Worm (Caenorhabditis elegans) whole organism, late embryonic: ENCODE measurements around the gene ZK666.2.

Experiments
- C08G9.2 ChIP-seq: sonication (generic microtip); optimal IDR thresholded peaks from 2 replicates; lab custom pipeline; 2016; ENCODE audit warnings: mild to moderate bottlenecking, missing genetic modification characterization, moderate library complexity, missing compliant biosample characterization
- C38D4.7 ChIP-seq: fragments of 200-800 bp; sonication (Bioruptor generic); optimal IDR thresholded peaks from 2 replicates; lab custom pipeline; 2018; ENCODE audit warnings: mild to moderate bottlenecking, missing genetic modification characterization, moderate library complexity, missing compliant biosample characterization
- K02D7.2 ChIP-seq: sonication (generic microtip); optimal IDR thresholded peaks from 2 replicates; lab custom pipeline; 2017; ENCODE audit warnings: mild to moderate bottlenecking, missing genetic modification characterization, missing compliant biosample characterization
- ceh-14 ChIP-seq: sonication (generic microtip); optimal IDR thresholded peaks from 2 replicates; lab custom pipeline; 2016; ENCODE audit warnings: missing genotype, missing genetic modification characterization, missing compliant biosample characterization
- ceh-18 ChIP-seq: sonication (generic microtip); optimal IDR thresholded peaks from 2 replicates; lab custom pipeline; 2016; ENCODE audit warnings: missing genetic modification characterization, missing compliant biosample characterization
- ceh-19 ChIP-seq: fragments of 200-800 bp; sonication (Bioruptor generic); optimal IDR thresholded peaks from 2 replicates; lab custom pipeline; 2018; ENCODE audit warnings: mild to moderate bottlenecking, missing genetic modification characterization, missing compliant biosample characterization
- ceh-22 ChIP-seq: sonication (generic microtip); optimal IDR thresholded peaks from 2 replicates; lab custom pipeline; 2017; ENCODE audit warnings: missing biosample characterization, missing genetic modification characterization
- ceh-24 ChIP-seq: sonication (generic microtip); optimal IDR thresholded peaks from 2 replicates; lab custom pipeline; 2016; ENCODE audit warnings: mild to moderate bottlenecking, missing genetic modification characterization, missing compliant biosample characterization
- ceh-31 ChIP-seq: sonication (generic microtip); optimal IDR thresholded peaks from 2 replicates; lab custom pipeline; 2016; ENCODE audit warnings: missing genetic modification characterization, missing compliant biosample characterization
- ceh-45 ChIP-seq: fragments of 200-800 bp; sonication (Bioruptor generic); IDR thresholded peaks from 2 replicates; pipeline ENCODE4 v1.3.6; 2022; ENCODE audit warnings: missing genetic modification reagents, missing genetic modification characterization, missing compliant biosample characterization
- ceh-6 ChIP-seq: fragments of 200-800 bp; sonication (Bioruptor generic); optimal IDR thresholded peaks from 2 replicates; lab custom pipeline; 2018; ENCODE audit warnings: mild to moderate bottlenecking, missing genetic modification characterization, missing compliant biosample characterization
- dmd-4 ChIP-seq: sonication (generic microtip); optimal IDR thresholded peaks from 2 replicates; lab custom pipeline; 2016; ENCODE audit warnings: borderline replicate concordance, missing genetic modification characterization, missing compliant biosample characterization
- eyg-1 ChIP-seq: sonication (generic microtip); optimal IDR thresholded peaks from 2 replicates; lab custom pipeline; 2016; ENCODE audit warnings: missing genotype, missing genetic modification characterization, missing compliant biosample characterization
- fax-1 ChIP-seq: sonication (generic microtip); optimal IDR thresholded peaks from 2 replicates; lab custom pipeline; 2016; ENCODE audit warnings: missing genotype, missing genetic modification characterization, missing compliant biosample characterization
- fkh-6 ChIP-seq: sonication (generic microtip); optimal IDR thresholded peaks from 2 replicates; lab custom pipeline; 2016; ENCODE audit warnings: missing genetic modification characterization, missing compliant biosample characterization
- gmeb-2 ChIP-seq: sonication (generic microtip); optimal IDR thresholded peaks from 2 replicates; lab custom pipeline; 2016; ENCODE audit warnings: missing genetic modification characterization, inconsistent platforms, missing compliant biosample characterization
- hlh-15 ChIP-seq: sonication (generic microtip); optimal IDR thresholded peaks from 2 replicates; lab custom pipeline; 2016; ENCODE audit warnings: missing genetic modification characterization, missing compliant biosample characterization
- hlh-30 ChIP-seq: sonication (generic microtip); optimal IDR thresholded peaks from 2 replicates; lab custom pipeline; 2017; ENCODE audit warnings: antibody characterized with exemption, missing genetic modification characterization, missing compliant biosample characterization; ENCODE audit not compliant: insufficient read depth
- hlh-6 ChIP-seq: sonication (generic microtip); optimal IDR thresholded peaks from 2 replicates; lab custom pipeline; 2016; ENCODE audit warnings: missing genotype, missing genetic modification characterization, missing compliant biosample characterization
- lim-6 ChIP-seq: sonication (generic microtip); optimal IDR thresholded peaks from 2 replicates; lab custom pipeline; 2016; ENCODE audit warnings: missing genetic modification characterization, missing compliant biosample characterization
- madf-2 ChIP-seq: sonication (generic microtip); optimal IDR thresholded peaks from 2 replicates; lab custom pipeline; 2017; ENCODE audit warnings: missing genetic modification characterization, missing compliant biosample characterization
- mec-3 ChIP-seq: sonication (generic microtip); optimal IDR thresholded peaks from 2 replicates; lab custom pipeline; 2016; ENCODE audit warnings: borderline replicate concordance, missing genetic modification characterization, missing compliant biosample characterization
- nfya-1 ChIP-seq: sonication (generic microtip); optimal IDR thresholded peaks from 2 replicates; lab custom pipeline; 2017; ENCODE audit warnings: missing genetic modification characterization, mild to moderate bottlenecking, missing compliant biosample characterization, antibody characterized with exemption, moderate library complexity
- nhr-11 ChIP-seq: fragments of 150-350 bp; optimal IDR thresholded peaks from 2 replicates; lab custom pipeline; 2014; ENCODE audit warnings: missing biosample characterization, missing genetic modification characterization
- nhr-232 ChIP-seq: sonication (generic microtip); optimal IDR thresholded peaks from 2 replicates; lab custom pipeline; 2016; ENCODE audit warnings: missing genetic modification characterization, missing compliant biosample characterization
- odd-2 ChIP-seq: sonication (generic microtip); optimal IDR thresholded peaks from 2 replicates; lab custom pipeline; 2017; ENCODE audit warnings: antibody characterized with exemption, mild to moderate bottlenecking, missing genetic modification characterization, missing compliant biosample characterization
- pha-4 ChIP-seq: fragments of 150-350 bp; optimal IDR thresholded peaks from 2 replicates; lab custom pipeline; 2018; ENCODE audit warnings: missing biosample characterization, missing genetic modification reagents, missing genetic modification characterization
- ref-2 ChIP-seq: sonication (generic microtip); optimal IDR thresholded peaks from 2 replicates; lab custom pipeline; 2016; ENCODE audit warnings: missing genetic modification characterization, missing compliant biosample characterization
- rnt-1 ChIP-seq: sonication (generic microtip); optimal IDR thresholded peaks from 2 replicates; lab custom pipeline; 2016; ENCODE audit warnings: missing genetic modification characterization, missing compliant biosample characterization
- syd-9 ChIP-seq: sonication (generic microtip); optimal IDR thresholded peaks from 2 replicates; lab custom pipeline; 2016; ENCODE audit warnings: mild to moderate bottlenecking, missing genetic modification characterization, moderate library complexity, missing compliant biosample characterization
- unc-42 ChIP-seq: sonication (generic microtip); optimal IDR thresholded peaks from 2 replicates; lab custom pipeline; 2016; ENCODE audit warnings: missing genotype, missing genetic modification characterization, missing compliant biosample characterization
- unc-86 ChIP-seq: sonication (generic microtip); optimal IDR thresholded peaks from 2 replicates; lab custom pipeline; 2016; ENCODE audit warnings: missing genetic modification characterization, missing compliant biosample characterization
- zip-5 ChIP-seq: sonication (generic microtip); optimal IDR thresholded peaks from 2 replicates; lab custom pipeline; 2016; ENCODE audit warnings: missing genetic modification characterization, missing compliant biosample characterization
- ztf-16 ChIP-seq: sonication (generic microtip); optimal IDR thresholded peaks from 2 replicates; lab custom pipeline; 2017; ENCODE audit warnings: missing genetic modification characterization, missing compliant biosample characterization

ZK666.2 gene

DNA sequence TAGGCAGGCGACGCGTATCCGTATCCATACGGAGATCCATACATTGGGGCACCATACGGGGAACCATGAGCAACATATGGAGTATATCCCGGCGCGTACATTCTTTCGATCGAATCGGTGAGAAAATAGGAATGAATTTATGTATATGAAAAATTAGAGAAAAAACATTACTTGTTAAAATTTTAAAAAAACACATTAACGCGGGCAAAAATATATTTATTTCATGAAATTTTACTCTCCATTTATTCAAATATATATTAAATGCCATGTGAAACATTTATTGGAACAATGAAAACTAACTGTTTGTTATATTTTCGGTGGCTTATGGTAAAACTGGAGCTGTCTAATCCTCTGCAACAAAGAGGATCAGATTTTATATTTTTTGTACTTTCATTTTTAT is at the start of gene ZK666.2:
TSS of gene ZK666.2 (minus strand) at position 101 of the 400 bp plus-strand sequence.
- TF ChIP-seq madf-2 (tag; lab: Kevin White, UChicago) (no peak), rnt-1 (tag; lab: Kevin White, UChicago) (no peak), ztf-16 (tag; lab: Kevin White, UChicago) (no peak), C08G9.2 (tag; lab: Kevin White, UChicago) (no peak)

ce11 chrII:10519863-10520262 is 48.2 kb upstream of the ZK666.2 start:
- TF ChIP-seq K02D7.2 (tag; lab: Kevin White, UChicago) (no peak), eyg-1 (tag; lab: Kevin White, UChicago) (no peak)

DNA sequence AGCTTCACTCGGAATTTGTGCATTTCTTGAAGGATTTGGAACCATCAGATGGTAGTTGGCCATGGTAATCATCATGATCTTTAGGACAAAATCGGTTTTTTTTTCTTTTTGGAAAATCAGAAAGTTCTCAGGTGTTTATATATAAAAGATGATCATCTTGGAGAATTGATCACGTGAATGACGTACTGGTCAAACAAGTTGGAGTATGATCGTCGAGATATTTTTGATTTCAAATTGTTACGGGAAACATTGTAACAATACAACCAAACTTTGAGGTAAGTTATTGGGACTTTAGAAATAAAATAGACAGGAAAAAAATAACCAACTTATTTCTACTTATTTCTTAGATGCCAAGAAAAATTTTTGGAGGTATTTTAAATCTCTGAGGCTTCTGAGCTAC is 47.3 kb upstream of the ZK666.2 start, which contains the start of gene F59B10.4:
TSS of gene F59B10.4 (minus strand) at position 101 of the 400 bp plus-strand sequence.
- TF ChIP-seq ceh-45 (GFP tag; lab: Robert Waterston, UW) (no peak), ceh-22 (tag; lab: Kevin White, UChicago) (no peak)

- no peak for TF ChIP-seq C38D4.7
- TF ChIP-seq mec-3 (tag; lab: Kevin White, UChicago): no peak
- TF ChIP-seq ztf-16 (tag; lab: Kevin White, UChicago): no peak
- no peak for TF ChIP-seq K02D7.2 (tag; lab: Kevin White, UChicago)
- TF ChIP-seq odd-2 (tag; lab: Kevin White, UChicago): no peak
- no peak for TF ChIP-seq ceh-31 (tag; lab: Kevin White, UChicago)
- no peak for TF ChIP-seq hlh-15 (tag; lab: Kevin White, UChicago)
- no peak for TF ChIP-seq eyg-1 (tag; lab: Kevin White, UChicago)
- TF ChIP-seq ceh-24: no peak
- TF ChIP-seq nfya-1: no peak
- TF ChIP-seq hlh-30: no peak
- TF ChIP-seq ceh-22 (tag; lab: Kevin White, UChicago): no peak
- TF ChIP-seq unc-42: no peak
- no peak for TF ChIP-seq hlh-6 (tag; lab: Kevin White, UChicago)
- TF ChIP-seq fax-1 (tag; lab: Kevin White, UChicago): no peak
These were observed 44.7 kb upstream of the ZK666.2 start for ce11 chrII:10516375-10516774.

DNA sequence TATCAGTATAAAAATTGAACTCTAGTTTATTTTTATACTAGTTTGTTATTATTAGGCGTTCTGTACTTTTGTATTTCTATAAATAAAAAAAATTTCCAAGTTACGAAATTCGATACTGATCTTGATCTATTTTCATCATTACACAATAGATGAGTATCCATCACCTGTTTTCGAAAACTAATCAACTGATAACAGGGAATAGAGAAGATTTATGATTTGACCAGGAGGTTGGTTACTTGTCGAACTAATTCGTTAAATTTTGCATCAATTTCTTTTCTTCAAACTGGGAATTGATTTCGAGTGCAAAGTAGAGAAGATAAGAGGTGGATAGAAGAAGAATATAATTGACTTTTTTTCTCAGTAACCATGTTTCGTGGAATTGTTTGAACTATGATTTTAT is 43.7 kb upstream of the ZK666.2 start:
- TF ChIP-seq nhr-232 (tag; lab: Kevin White, UChicago): no peak
- no peak for TF ChIP-seq gmeb-2 (tag; lab: Kevin White, UChicago)
- TF ChIP-seq dmd-4 (tag; lab: Kevin White, UChicago): no peak
- TF ChIP-seq lim-6 (tag; lab: Kevin White, UChicago): no peak
- no peak for TF ChIP-seq ceh-6 (GFP tag; lab: Kevin White, UChicago)
- no peak for TF ChIP-seq fkh-6
- no peak for TF ChIP-seq ceh-14 (tag; lab: Kevin White, UChicago)
- no peak for TF ChIP-seq ceh-19 (GFP tag; lab: Kevin White, UChicago)
- no peak for TF ChIP-seq unc-86
- no peak for TF ChIP-seq pha-4 (tag; lab: Kevin White, UChicago)
- TF ChIP-seq ceh-31 (tag; lab: Kevin White, UChicago): no peak
- no peak for TF ChIP-seq syd-9 (tag; lab: Kevin White, UChicago)

DNA sequence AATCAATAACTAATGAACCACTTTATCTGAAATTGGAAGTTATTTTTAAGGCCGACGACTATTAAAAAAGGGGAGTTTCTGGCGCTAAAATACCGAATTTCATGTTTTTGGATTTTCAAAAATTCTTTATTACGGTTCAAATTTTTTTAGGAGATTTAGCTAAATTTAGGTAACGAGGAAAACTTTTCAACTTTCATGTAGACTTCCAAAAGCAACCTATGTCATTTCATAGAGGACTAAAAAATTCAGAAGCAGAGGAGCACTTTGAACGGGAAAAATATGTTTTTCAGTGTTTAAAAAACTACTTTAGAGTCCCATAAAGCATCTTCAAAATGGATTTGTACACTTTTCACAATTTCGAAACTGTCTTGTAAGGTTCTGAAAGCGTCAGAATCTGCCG is 41.7 kb upstream of the ZK666.2 start:
- no peak for TF ChIP-seq fkh-6
- no peak for TF ChIP-seq nhr-11 (tag; lab: Kevin White, UChicago)
- no peak for TF ChIP-seq nhr-232 (tag; lab: Kevin White, UChicago)
- no peak for TF ChIP-seq ceh-18 (tag; lab: Kevin White, UChicago)
- no peak for TF ChIP-seq zip-5
- TF ChIP-seq C08G9.2 (tag; lab: Kevin White, UChicago): no peak
- TF ChIP-seq unc-86: no peak
- TF ChIP-seq ref-2 (tag; lab: Kevin White, UChicago): no peak
